Worm (Caenorhabditis elegans) whole organism, L1 larva: Measurements from ENCODE around the gene prk-1.

Experiments
- aha-1 ChIP-seq: fragments of 150-350 bp; optimal IDR thresholded peaks from 2 replicates; lab custom pipeline; 2014; ENCODE audit warnings: missing biosample characterization, missing genetic modification characterization
- alr-1 ChIP-seq: fragments of 200-800 bp; sonication (Bioruptor generic); optimal IDR thresholded peaks from 2 replicates; lab custom pipeline; 2018; ENCODE audit warnings: borderline replicate concordance, mild to moderate bottlenecking, missing genetic modification characterization, missing compliant biosample characterization
- ama-1 ChIP-seq: fragments of 150-350 bp; optimal IDR thresholded peaks from 2 replicates; lab custom pipeline; 2014
- elt-3 ChIP-seq, 6 experiments: fragments of 150-350 bp in 1 of 6; sonication (generic microtip); optimal IDR thresholded peaks; 2 replicates each; lab custom pipeline; 2017 to 2018; ENCODE audit warnings: missing biosample characterization in 6 of 6, missing genetic modification characterization in 6 of 6, inconsistent platforms in 1 of 6
- hlh-17 ChIP-seq: fragments of 200-800 bp; sonication (Bioruptor generic); optimal IDR thresholded peaks from 2 replicates; lab custom pipeline; 2018; ENCODE audit warnings: missing genetic modification characterization, mild to moderate bottlenecking, missing compliant biosample characterization, moderate library complexity, borderline replicate concordance
- isw-1 ChIP-seq: fragments of 200-800 bp; sonication (Bioruptor generic); IDR thresholded peaks from 2 replicates; pipeline ENCODE4 v1.3.6; 2022; ENCODE audit warnings: missing genetic modification characterization, missing compliant biosample characterization
- lsy-2 ChIP-seq, 2 experiments: fragments of 150-350 bp; optimal IDR thresholded peaks; 2 replicates each; lab custom pipeline; 2014; ENCODE audit warnings: missing biosample characterization in 2 of 2, missing genetic modification characterization in 2 of 2
- nhr-28 ChIP-seq: fragments of 150-350 bp; optimal IDR thresholded peaks from 2 replicates; lab custom pipeline; 2014; ENCODE audit warnings: missing biosample characterization, missing genetic modification characterization
- nhr-77 ChIP-seq: fragments of 150-350 bp; optimal IDR thresholded peaks from 2 replicates; lab custom pipeline; 2014; ENCODE audit warnings: missing biosample characterization, missing genetic modification characterization
- nhr-90 ChIP-seq: sonication (generic microtip); optimal IDR thresholded peaks from 2 replicates; lab custom pipeline; 2016; ENCODE audit warnings: mild to moderate bottlenecking, missing genetic modification characterization, missing compliant biosample characterization; ENCODE audit not compliant: poor library complexity
- skn-1 ChIP-seq: fragments of 150-350 bp; optimal IDR thresholded peaks from 2 replicates; lab custom pipeline; 2014; ENCODE audit warnings: missing biosample characterization, missing genetic modification characterization
- tbx-2 ChIP-seq: sonication (generic microtip); optimal IDR thresholded peaks from 2 replicates; lab custom pipeline; 2016; ENCODE audit warnings: missing genetic modification characterization, missing compliant biosample characterization
- zag-1 ChIP-seq: fragments of 150-350 bp; optimal IDR thresholded peaks from 2 replicates; lab custom pipeline; 2014; ENCODE audit warnings: missing biosample characterization, missing genetic modification characterization

DNA sequence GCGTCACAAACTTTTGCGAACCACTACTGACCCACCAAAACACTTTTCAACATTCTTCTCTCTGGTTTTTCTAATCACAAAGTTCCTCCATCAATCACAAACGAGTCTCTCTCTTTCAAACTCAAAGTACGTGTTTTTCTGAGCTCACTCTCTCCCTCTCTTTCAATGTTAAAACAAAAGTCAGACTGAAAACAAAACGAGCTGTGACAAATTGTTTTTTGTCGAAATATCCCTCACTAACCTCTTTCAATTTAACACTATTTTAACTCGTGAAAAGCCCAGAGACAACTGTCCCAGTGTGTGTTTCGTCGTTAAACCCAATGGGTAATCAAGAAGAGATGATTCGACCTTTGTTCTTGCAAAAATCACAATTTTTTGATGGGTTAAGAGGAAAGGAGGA is 1.9 kb upstream of the prk-1 start:
- no peak for TF ChIP-seq ama-1 (lab: Kevin White, UChicago)
- peak; percentile 63 to 89 for TF ChIP-seq lsy-2 (tag; optimal IDR thresholded peaks at IDR 0.05; lab: Kevin White, UChicago)
- no peak for TF ChIP-seq elt-3 (tag; optimal IDR thresholded peaks at IDR 0.05; lab: Kevin White, UChicago)
- peak; percentile 57 for TF ChIP-seq tbx-2 (tag; lab: Kevin White, UChicago)
- no peak for TF ChIP-seq isw-1
- no peak for TF ChIP-seq nhr-77 (tag; lab: Kevin White, UChicago)
- no peak for TF ChIP-seq zag-1
- no peak for TF ChIP-seq hlh-17 (GFP tag; lab: Kevin White, UChicago)
- no peak for TF ChIP-seq aha-1 (tag; lab: Kevin White, UChicago)
- no peak for TF ChIP-seq nhr-28
- TF ChIP-seq nhr-90 (tag; lab: Kevin White, UChicago): no peak
- no peak for TF ChIP-seq alr-1 (tag; lab: Kevin White, UChicago)
- no peak for TF ChIP-seq skn-1
